Worm (Caenorhabditis elegans) whole organism, L2 larva: Measurements from ENCODE around the gene trpp-6.

ENCODE experiments used
- Y55F3AM.14 ChIP-seq: fragments of 200-800 bp; sonication (Bioruptor generic); optimal IDR thresholded peaks from 2 replicates; lab custom pipeline; 2018; ENCODE audit warnings: mild to moderate bottlenecking, missing genetic modification characterization, missing compliant biosample characterization
- ceh-82 ChIP-seq: fragments of 150-350 bp; optimal IDR thresholded peaks from 2 replicates; lab custom pipeline; 2014; ENCODE audit warnings: missing biosample characterization, missing genetic modification characterization
- fos-1 ChIP-seq: fragments of 150-350 bp; optimal IDR thresholded peaks from 2 replicates; lab custom pipeline; 2014; ENCODE audit warnings: missing biosample characterization, missing genetic modification characterization
- lin-13 ChIP-seq: fragments of 150-350 bp; optimal IDR thresholded peaks from 2 replicates; lab custom pipeline; 2014; ENCODE audit warnings: missing biosample characterization, missing genetic modification reagents, missing genetic modification characterization
- lin-39 ChIP-seq: fragments of 150-350 bp; optimal IDR thresholded peaks from 2 replicates; lab custom pipeline; 2014; ENCODE audit warnings: missing biosample characterization, missing genetic modification reagents, missing genetic modification characterization
- nhr-12 ChIP-seq: fragments of 150-350 bp; optimal IDR thresholded peaks from 2 replicates; lab custom pipeline; 2014; ENCODE audit warnings: missing biosample characterization, missing genetic modification characterization
- skn-1 ChIP-seq: sonication (generic microtip); optimal IDR thresholded peaks from 2 replicates; lab custom pipeline; 2017; ENCODE audit warnings: missing biosample characterization, missing genetic modification characterization
- unc-39 ChIP-seq: fragments of 150-350 bp; optimal IDR thresholded peaks from 2 replicates; lab custom pipeline; 2014; ENCODE audit warnings: missing biosample characterization, missing genetic modification characterization
- unc-55 ChIP-seq: fragments of 150-350 bp; sonication (generic microtip); optimal IDR thresholded peaks from 3 replicates; lab custom pipeline; 2014; ENCODE audit warnings: missing biosample characterization, missing genetic modification reagents, missing genetic modification characterization
- unc-62 ChIP-seq: fragments of 150-350 bp; optimal IDR thresholded peaks from 2 replicates; lab custom pipeline; 2014; ENCODE audit warnings: missing biosample characterization, missing genetic modification reagents, missing genetic modification characterization

- TF ChIP-seq lin-39 (tag; lab: Kevin White, UChicago) (no peak), ceh-82 (tag; lab: Kevin White, UChicago) (no peak), Y55F3AM.14 (GFP tag; lab: Kevin White, UChicago) (no peak), unc-62 (GFP tag; lab: Kevin White, UChicago) (no peak), nhr-12 (tag; lab: Kevin White, UChicago) (no peak), unc-39 (no peak), fos-1 (tag; lab: Kevin White, UChicago) (no peak), unc-55 (GFP tag; lab: Kevin White, UChicago) (no peak), lin-13 (GFP tag; lab: Kevin White, UChicago) (no peak), skn-1 (no peak)
Observed at ce11 chrV:9985227-9985864, 6.3 kb upstream of the trpp-6 start.
